Fruit fly (Drosophila melanogaster) whole organism, wandering third instar larva: Measurements from ENCODE around the gene Nhe2.
A peak's percentile ranks its signal among the peaks of the same experiment; 100 is the strongest.

Experiments
- CG32264 ChIP-seq: fragments of 200-800 bp; sonication (Bioruptor generic); optimal IDR thresholded peaks from 2 replicates; lab custom pipeline; 2016; ENCODE audit warnings: missing biosample characterization, missing genetic modification characterization
- CG9705 ChIP-seq: fragments of 200-800 bp; sonication (Bioruptor generic); optimal IDR thresholded peaks from 2 replicates; lab custom pipeline; 2018; ENCODE audit warnings: missing biosample characterization, mild to moderate bottlenecking, missing genetic modification characterization
- CrebA ChIP-seq: fragments of 200-800 bp; sonication (Bioruptor generic); optimal IDR thresholded peaks from 2 replicates; lab custom pipeline; 2016; ENCODE audit warnings: missing biosample characterization, mild to moderate bottlenecking, missing genetic modification characterization, borderline replicate concordance
- Dif ChIP-seq: fragments of 200-275, 200-300 bp; sonication (Bioruptor generic); optimal IDR thresholded peaks from 2 replicates; lab custom pipeline; 2018; ENCODE audit warnings: missing biosample characterization, missing genetic modification characterization; ENCODE audit not compliant: partially characterized antibody
- brk ChIP-seq: fragments of 200-800 bp; sonication (Bioruptor generic); optimal IDR thresholded peaks from 2 replicates; lab custom pipeline; 2016; ENCODE audit warnings: missing biosample characterization, mild to moderate bottlenecking, missing genetic modification characterization
- h ChIP-seq: fragments of 200-800 bp; sonication (Bioruptor generic); optimal IDR thresholded peaks from 3 replicates; lab custom pipeline; 2016; ENCODE audit warnings: missing biosample characterization, mild to moderate bottlenecking, missing genetic modification characterization
- lola ChIP-seq: fragments of >200 bp; optimal IDR thresholded peaks from 2 replicates; lab custom pipeline; 2017; ENCODE audit warnings: missing biosample characterization, missing genetic modification characterization
- pan ChIP-seq: fragments of >200 bp; optimal IDR thresholded peaks from 2 replicates; lab custom pipeline; 2017
- psq ChIP-seq: fragments of 200-800 bp; sonication (Bioruptor generic); optimal IDR thresholded peaks from 3 replicates; lab custom pipeline; 2017; ENCODE audit warnings: missing biosample characterization, mild to moderate bottlenecking, missing genetic modification characterization, moderate library complexity

- TF ChIP-seq lola = no peak
- no peak for TF ChIP-seq Dif
- no peak for TF ChIP-seq CG9705 (GFP tag; lab: Kevin White, UChicago)
- no peak for TF ChIP-seq CrebA
- peak; percentile 44 for TF ChIP-seq psq (GFP tag; lab: Kevin White, UChicago)
- no peak for TF ChIP-seq pan (lab: Kevin White, UChicago)
- no peak for TF ChIP-seq CG32264 (GFP tag; lab: Kevin White, UChicago)
- peak; percentile 61 for TF ChIP-seq h (GFP tag; lab: Kevin White, UChicago)
- TF ChIP-seq brk (GFP tag; lab: Kevin White, UChicago) = no peak
These were observed 59.0 kb downstream of the Nhe2 start, which contains the start of gene Noc2 for dm6 chr2L:21163311-21163842.
